Fruit fly (Drosophila melanogaster) whole organism, embryonic: ENCODE data around the gene phol.

Experiments
- BtbVII ChIP-seq: fragments of 200-800 bp; sonication (Bioruptor generic); optimal IDR thresholded peaks from 3 replicates; lab custom pipeline; 2017; ENCODE audit warnings: missing biosample characterization, mild to moderate bottlenecking, missing genetic modification characterization
- CG10565 ChIP-seq: fragments of 200-800 bp; sonication (Bioruptor generic); optimal IDR thresholded peaks from 3 replicates; lab custom pipeline; 2016; ENCODE audit warnings: missing biosample characterization, mild to moderate bottlenecking, missing genetic modification characterization
- CG11093 ChIP-seq: fragments of 200-800 bp; sonication (Bioruptor generic); IDR thresholded peaks from 3 replicates; pipeline ENCODE4 v1.3.6; 2022; ENCODE audit warnings: missing biosample characterization, missing genetic modification characterization
- CG12071 ChIP-seq: fragments of 200-800 bp; sonication (Bioruptor generic); optimal IDR thresholded peaks from 3 replicates; lab custom pipeline; 2018; ENCODE audit warnings: missing biosample characterization, mild to moderate bottlenecking, missing genetic modification characterization
- CG13424 ChIP-seq: fragments of 200-800 bp; sonication (Bioruptor generic); optimal IDR thresholded peaks from 2 replicates; lab custom pipeline; 2019; ENCODE audit warnings: missing biosample characterization, mild to moderate bottlenecking, missing genetic modification characterization, moderate library complexity
- CG1529 ChIP-seq: fragments of 200-800 bp; sonication (Bioruptor generic); optimal IDR thresholded peaks from 3 replicates; lab custom pipeline; 2018; ENCODE audit warnings: missing biosample characterization, missing genetic modification characterization
- CG1602 ChIP-seq: fragments of 200-800 bp; sonication (Bioruptor generic); optimal IDR thresholded peaks from 3 replicates; lab custom pipeline; 2016; ENCODE audit warnings: missing biosample characterization, missing genetic modification characterization
- CG16815 ChIP-seq: fragments of 200-800 bp; sonication (Bioruptor generic); optimal IDR thresholded peaks from 3 replicates; lab custom pipeline; 2017; ENCODE audit warnings: missing biosample characterization, mild to moderate bottlenecking, missing genetic modification characterization
- CG17186 ChIP-seq: fragments of 200-800 bp; sonication (Bioruptor generic); optimal IDR thresholded peaks from 3 replicates; lab custom pipeline; 2017; ENCODE audit warnings: missing biosample characterization, missing genetic modification reagents, missing genetic modification characterization
- CG17359 ChIP-seq: fragments of 200-800 bp; sonication (Bioruptor generic); optimal IDR thresholded peaks from 3 replicates; lab custom pipeline; 2018; ENCODE audit warnings: missing biosample characterization, mild to moderate bottlenecking, missing genetic modification characterization, moderate library complexity
- CG17361 ChIP-seq: fragments of 200-800 bp; sonication (Bioruptor generic); IDR thresholded peaks from 3 replicates; pipeline ENCODE4 v1.3.6; 2022; ENCODE audit warnings: missing biosample characterization, missing genetic modification characterization
- CG1792 ChIP-seq: fragments of 200-800 bp; sonication (Bioruptor generic); optimal IDR thresholded peaks from 2 replicates; lab custom pipeline; 2016; ENCODE audit warnings: missing biosample characterization, missing genetic modification characterization
- CG18619 ChIP-seq: fragments of 200-800 bp; sonication (Bioruptor generic); optimal IDR thresholded peaks from 3 replicates; lab custom pipeline; 2017; ENCODE audit warnings: missing biosample characterization, mild to moderate bottlenecking, missing genetic modification characterization
- CG30020 ChIP-seq: fragments of 200-800 bp; optimal IDR thresholded peaks from 2 replicates; lab custom pipeline; 2019; ENCODE audit warnings: missing biosample characterization, mild to moderate bottlenecking, missing genetic modification characterization, moderate library complexity
- CG3838 ChIP-seq: fragments of 200-800 bp; sonication (Bioruptor generic); optimal IDR thresholded peaks from 3 replicates; lab custom pipeline; 2016; ENCODE audit warnings: missing biosample characterization, missing genetic modification characterization
- CG7786 ChIP-seq: fragments of 200-800 bp; sonication (Bioruptor generic); optimal IDR thresholded peaks from 2 replicates; lab custom pipeline; 2016; ENCODE audit warnings: missing biosample characterization, missing genetic modification characterization
- CG9609 ChIP-seq: fragments of 200-800 bp; sonication (Bioruptor generic); optimal IDR thresholded peaks from 3 replicates; lab custom pipeline; 2016; ENCODE audit warnings: missing biosample characterization, missing genetic modification characterization
- CHES-1-like ChIP-seq: fragments of 200-800 bp; sonication (Bioruptor generic); optimal IDR thresholded peaks from 2 replicates; lab custom pipeline; 2016; ENCODE audit warnings: missing biosample characterization, missing genetic modification characterization
- Dip2 ChIP-seq: fragments of 200-800 bp; sonication (Bioruptor generic); IDR thresholded peaks from 2 replicates; pipeline ENCODE4 v1.3.6; 2022; ENCODE audit warnings: missing biosample characterization, missing genetic modification characterization
- Ets97D ChIP-seq: fragments of 200-800 bp; sonication (Bioruptor generic); optimal IDR thresholded peaks from 3 replicates; lab custom pipeline; 2016; ENCODE audit warnings: missing biosample characterization, missing genetic modification characterization
- HmgZ ChIP-seq: fragments of 200-800 bp; sonication (Bioruptor generic); optimal IDR thresholded peaks from 2 replicates; lab custom pipeline; 2018; ENCODE audit warnings: missing biosample characterization, mild to moderate bottlenecking, missing genetic modification characterization
- MESR4 ChIP-seq: fragments of 200-800 bp; sonication (Bioruptor generic); optimal IDR thresholded peaks from 2 replicates; lab custom pipeline; 2018; ENCODE audit warnings: missing biosample characterization, mild to moderate bottlenecking, missing genetic modification characterization, moderate library complexity
- Mad ChIP-seq: fragments of 200-800 bp; sonication (Bioruptor generic); optimal IDR thresholded peaks from 2 replicates; lab custom pipeline; 2016; ENCODE audit warnings: missing biosample characterization, missing genetic modification characterization
- NC2β ChIP-seq: fragments of 200-800 bp; sonication (Bioruptor generic); optimal IDR thresholded peaks from 2 replicates; lab custom pipeline; 2016; ENCODE audit warnings: missing biosample characterization, missing genetic modification characterization
- NfI ChIP-seq: fragments of 200-800 bp; sonication (Bioruptor generic); optimal IDR thresholded peaks from 3 replicates; lab custom pipeline; 2018; ENCODE audit warnings: missing biosample characterization, mild to moderate bottlenecking, missing genetic modification characterization, moderate library complexity
- Rx ChIP-seq: fragments of 200-800 bp; sonication (Bioruptor generic); IDR thresholded peaks from 2 replicates; pipeline ENCODE4 v1.3.6; 2022; ENCODE audit warnings: missing biosample characterization, missing genetic modification characterization
- ase ChIP-seq: fragments of 200-800 bp; sonication (Bioruptor generic); IDR thresholded peaks from 3 replicates; pipeline ENCODE4 v1.3.6; 2022; ENCODE audit warnings: missing biosample characterization, missing genetic modification characterization
- ato ChIP-seq: fragments of 200-800 bp; sonication (Bioruptor generic); IDR thresholded peaks from 2 replicates; pipeline ENCODE4 v1.3.6; 2022; ENCODE audit warnings: missing biosample characterization, missing genetic modification characterization; ENCODE audit not compliant: partially characterized antibody
- bigmax ChIP-seq: fragments of 200-800 bp; sonication (Bioruptor generic); optimal IDR thresholded peaks from 2 replicates; lab custom pipeline; 2018; ENCODE audit warnings: missing biosample characterization, mild to moderate bottlenecking, missing genetic modification characterization
- cwo ChIP-seq: fragments of 200-800 bp; sonication (Bioruptor generic); optimal IDR thresholded peaks from 3 replicates; lab custom pipeline; 2017; ENCODE audit warnings: missing biosample characterization, missing genetic modification characterization, mild to moderate bottlenecking, moderate library complexity, missing genetic modification reagents
- dmrt11E ChIP-seq: fragments of 200-800 bp; sonication (Bioruptor generic); optimal IDR thresholded peaks from 3 replicates; lab custom pipeline; 2018; ENCODE audit warnings: missing biosample characterization, mild to moderate bottlenecking, missing genetic modification characterization, moderate library complexity
- fd64A ChIP-seq: fragments of 200-800 bp; sonication (Bioruptor generic); optimal IDR thresholded peaks from 3 replicates; lab custom pipeline; 2018; ENCODE audit warnings: missing biosample characterization, mild to moderate bottlenecking, missing genetic modification characterization
- fd96Cb ChIP-seq: fragments of 200-800 bp; sonication (Bioruptor generic); optimal IDR thresholded peaks from 2 replicates; lab custom pipeline; 2018; ENCODE audit warnings: missing biosample characterization, mild to moderate bottlenecking, missing genetic modification characterization, moderate library complexity
- gsb-n ChIP-seq: fragments of 200-800 bp; sonication (Bioruptor generic); optimal IDR thresholded peaks from 3 replicates; lab custom pipeline; 2018; ENCODE audit warnings: missing biosample characterization, mild to moderate bottlenecking, missing genetic modification characterization
- her ChIP-seq: fragments of 200-800 bp; sonication (Bioruptor generic); optimal IDR thresholded peaks from 2 replicates; lab custom pipeline; 2016; ENCODE audit warnings: missing biosample characterization, missing genetic modification characterization
- jigr1 ChIP-seq: fragments of 200-800 bp; sonication (Bioruptor generic); IDR thresholded peaks from 3 replicates; pipeline ENCODE4 v1.3.6; 2022; ENCODE audit warnings: missing biosample characterization, missing genetic modification characterization
- mam ChIP-seq: fragments of 200-800 bp; sonication (Bioruptor generic); optimal IDR thresholded peaks from 3 replicates; lab custom pipeline; 2016; ENCODE audit warnings: missing biosample characterization, missing genetic modification characterization
- otp ChIP-seq: fragments of 200-800 bp; sonication (Bioruptor generic); IDR thresholded peaks from 3 replicates; pipeline ENCODE4, ENCODE4 v1.3.6; 2022; ENCODE audit warnings: missing biosample characterization, missing genetic modification characterization
- pb ChIP-seq: fragments of 200-800 bp; sonication (Bioruptor generic); optimal IDR thresholded peaks from 3 replicates; lab custom pipeline; 2016; ENCODE audit warnings: missing biosample characterization, missing genetic modification characterization
- peb ChIP-seq: fragments of 200-800 bp; sonication (Bioruptor generic); IDR thresholded peaks from 2 replicates; pipeline ENCODE4 v1.3.6; 2022; ENCODE audit warnings: missing biosample characterization, missing genetic modification characterization
- ranshi ChIP-seq: fragments of 200-800 bp; sonication (Bioruptor generic); IDR thresholded peaks from 2 replicates; pipeline ENCODE4 v1.3.6; 2022; ENCODE audit warnings: missing biosample characterization, missing genetic modification characterization
- ro ChIP-seq: fragments of 200-800 bp; sonication (Bioruptor generic); IDR thresholded peaks from 2 replicates; pipeline ENCODE4 v1.3.6; 2022; ENCODE audit warnings: missing biosample characterization, missing genetic modification characterization
- sisA ChIP-seq: fragments of 200-800 bp; sonication (Bioruptor generic); IDR thresholded peaks from 2 replicates; pipeline ENCODE4 v1.3.6; 2022; ENCODE audit warnings: missing biosample characterization, missing genetic modification characterization
- slp2 ChIP-seq: fragments of 200-800 bp; sonication (Bioruptor generic); optimal IDR thresholded peaks from 2 replicates; lab custom pipeline; 2016; ENCODE audit warnings: missing biosample characterization, missing genetic modification characterization
- sob ChIP-seq: fragments of 200-800 bp; sonication (Bioruptor generic); IDR thresholded peaks from 2 replicates; pipeline ENCODE4 v1.3.6; 2022; ENCODE audit warnings: missing biosample characterization, missing genetic modification characterization
- sqz ChIP-seq: fragments of 200-800 bp; sonication (Bioruptor generic); optimal IDR thresholded peaks from 3 replicates; lab custom pipeline; 2018; ENCODE audit warnings: missing biosample characterization, mild to moderate bottlenecking, missing genetic modification characterization
- ssp ChIP-seq: fragments of 200-800 bp; sonication (Bioruptor generic); IDR thresholded peaks from 2 replicates; pipeline ENCODE4 v1.3.6; 2022; ENCODE audit warnings: missing biosample characterization, missing genetic modification characterization
- sug ChIP-seq: fragments of 200-800 bp; optimal IDR thresholded peaks from 2 replicates; lab custom pipeline; 2019; ENCODE audit warnings: missing biosample characterization, mild to moderate bottlenecking, missing genetic modification characterization, moderate library complexity
- wdn ChIP-seq: fragments of 200-800 bp; sonication (Bioruptor generic); IDR thresholded peaks from 2 replicates; pipeline ENCODE4 v1.3.6; 2022; ENCODE audit warnings: missing biosample characterization, missing genetic modification characterization
- zfh1 ChIP-seq: fragments of 200-800 bp; sonication (Bioruptor generic); IDR thresholded peaks from 3 replicates; pipeline ENCODE4 v1.3.6; 2022; ENCODE audit warnings: missing biosample characterization, missing genetic modification characterization

phol gene

DNA sequence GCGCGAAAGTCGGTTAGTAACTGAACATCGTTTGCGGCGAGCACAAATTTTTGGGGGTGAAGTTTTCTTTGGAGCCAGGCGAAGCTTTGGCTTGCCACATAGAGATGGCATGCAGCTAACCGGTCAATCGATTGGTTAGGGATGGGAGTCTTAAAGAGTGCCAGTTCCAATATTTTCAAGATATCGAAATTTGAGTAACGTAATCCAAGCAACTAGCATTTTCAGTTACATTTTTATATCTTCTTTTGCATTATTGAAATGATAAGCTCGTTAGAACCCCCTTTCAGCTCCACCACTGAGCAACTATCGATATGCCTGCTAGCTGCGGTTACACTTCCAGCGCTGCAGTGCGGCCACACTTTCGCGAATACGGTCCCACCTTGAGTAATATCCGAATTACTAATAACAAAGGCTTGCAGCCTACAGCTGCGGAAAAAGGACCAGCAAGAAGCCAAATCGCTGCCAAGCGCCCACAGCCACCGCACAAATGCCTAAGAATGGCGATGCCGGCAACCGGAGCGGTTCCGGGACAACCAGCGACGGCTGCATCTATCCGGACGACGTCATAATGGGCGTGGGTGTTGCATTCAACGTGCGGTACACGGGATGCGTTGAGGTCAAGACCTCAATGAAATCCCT is 29.3 kb downstream of the phol start, which contains the start of the genes Atat and Shc (continued):
- TF ChIP-seq CG7786 (GFP tag; lab: Kevin White, UChicago) (peak; percentile 100), CG10565 (GFP tag; lab: Kevin White, UChicago) (peak; percentile 97), NfI (GFP tag; lab: Kevin White, UChicago) (peak; percentile 99), CG17186 (GFP tag; lab: Kevin White, UChicago) (peak; percentile 95), dmrt11E (tag; lab: Kevin White, UChicago) (peak; percentile 98), CG9609 (GFP tag; lab: Kevin White, UChicago) (peak; percentile 100), fd64A (GFP tag; lab: Kevin White, UChicago) (peak; percentile 89), jigr1 (GFP tag; lab: Robert Waterston, UW) (peak; percentile 100), Rx (GFP tag; lab: Robert Waterston, UW) (peak; percentile 99), sisA (GFP tag; lab: Robert Waterston, UW) (peak; percentile 100), Dip2 (peak; percentile 83), ato (GFP tag; lab: Robert Waterston, UW) (peak; percentile 59; the same call in 1 of the 2 replicates), ranshi (GFP tag; lab: Robert Waterston, UW) (peak; percentile 100), CHES-1-like (GFP tag; lab: Kevin White, UChicago) (peak; percentile 100), otp (GFP tag; lab: Robert Waterston, UW) (peak; percentile 99), ro (peak; percentile 98), CG12071 (peak; percentile 97), ssp (GFP tag; lab: Robert Waterston, UW) (peak; percentile 97), CG30020 (tag; lab: Kevin White, UChicago) (peak; percentile 90), slp2 (GFP tag; lab: Kevin White, UChicago) (peak; percentile 99), CG18619 (GFP tag; lab: Kevin White, UChicago) (peak; percentile 99), CG1602 (GFP tag; lab: Kevin White, UChicago) (peak; percentile 100), sqz (GFP tag; lab: Kevin White, UChicago) (peak; percentile 74), bigmax (GFP tag; lab: Kevin White, UChicago) (peak; percentile 72), NC2β (GFP tag; lab: Kevin White, UChicago) (peak; percentile 99), CG1529 (GFP tag; lab: Kevin White, UChicago) (peak; percentile 94), CG17359 (peak; percentile 98), zfh1 (peak; percentile 100), CG1792 (GFP tag; lab: Kevin White, UChicago) (peak; percentile 99), sug (tag; lab: Kevin White, UChicago) (peak; percentile 98), ase (peak; percentile 99), BtbVII (peak; percentile 95), CG16815 (GFP tag; lab: Kevin White, UChicago) (peak; percentile 100), Mad (GFP tag; lab: Kevin White, UChicago) (peak; percentile 99), sob (GFP tag; lab: Robert Waterston, UW) (peak; percentile 100), HmgZ (tag; lab: Kevin White, UChicago) (peak; percentile 100), gsb-n (tag; lab: Kevin White, UChicago) (peak; percentile 97), peb (GFP tag; lab: Robert Waterston, UW) (peak; percentile 99), pb (GFP tag; lab: Kevin White, UChicago) (peak; percentile 99), her (GFP tag; lab: Kevin White, UChicago) (peak; percentile 97), fd96Cb (tag; lab: Kevin White, UChicago) (peak; percentile 99), CG11093 (GFP tag; lab: Robert Waterston, UW) (peak; percentile 100), Ets97D (GFP tag; lab: Kevin White, UChicago) (peak; percentile 97), CG13424 (tag; lab: Kevin White, UChicago) (peak; percentile 99), wdn (peak; percentile 99), CG3838 (GFP tag; lab: Kevin White, UChicago) (peak; percentile 97), mam (GFP tag; lab: Kevin White, UChicago) (peak; percentile 100), CG17361 (GFP tag; lab: Robert Waterston, UW) (peak; percentile 98), MESR4 (GFP tag; lab: Kevin White, UChicago) (peak; percentile 69), cwo (GFP tag; lab: Kevin White, UChicago) (peak; percentile 96)
